Worm (Caenorhabditis elegans): ENCODE measurements around the gene F53C3.4.

ce11 chrII:3951354-3951753, 50.1 kb downstream of the F53C3.4 start:
- no peak for TF ChIP-seq attf-6 (GFP tag; IDR thresholded peaks at IDR 0.05)
- TF ChIP-seq lin-35 (GFP tag; optimal IDR thresholded peaks at IDR 0.05), result no peak
- TF ChIP-seq efl-1 (GFP tag; optimal IDR thresholded peaks at IDR 0.05), result no peak
- no peak for TF ChIP-seq egl-18 (GFP tag; IDR thresholded peaks at IDR 0.05)
- TF ChIP-seq egl-44 (GFP tag; IDR thresholded peaks at IDR 0.05), result no peak
- TF ChIP-seq cebp-2 (GFP tag; IDR thresholded peaks at IDR 0.05), result no peak
- no peak for TF ChIP-seq chd-7 (tag; optimal IDR thresholded peaks at IDR 0.05)

Data from whole organism, young adult.